Worm (Caenorhabditis elegans) whole organism, early embryonic: ENCODE results near the gene ugt-50.

ENCODE experiments used
- B0310.2 ChIP-seq: sonication (generic microtip); optimal IDR thresholded peaks from 2 replicates; lab custom pipeline; 2016; ENCODE audit warnings: mild to moderate bottlenecking, missing genetic modification characterization, missing compliant biosample characterization
- F13C5.2 ChIP-seq: sonication (generic microtip); optimal IDR thresholded peaks from 2 replicates; lab custom pipeline; 2017; ENCODE audit warnings: mild to moderate bottlenecking, missing genetic modification characterization, inconsistent platforms, missing compliant biosample characterization
- aly-1 ChIP-seq: sonication (generic microtip); optimal IDR thresholded peaks from 2 replicates; lab custom pipeline; 2016; ENCODE audit warnings: missing genetic modification characterization, missing compliant biosample characterization
- ama-1 ChIP-seq: fragments of 150-350 bp; optimal IDR thresholded peaks from 2 replicates; lab custom pipeline; 2014
- ceh-13 ChIP-seq: fragments of 200-800 bp; sonication (Bioruptor generic); optimal IDR thresholded peaks from 2 replicates; lab custom pipeline; 2018; ENCODE audit warnings: mild to moderate bottlenecking, missing genetic modification characterization, missing compliant biosample characterization
- ceh-36 ChIP-seq: sonication (generic microtip); optimal IDR thresholded peaks from 2 replicates; lab custom pipeline; 2016; ENCODE audit warnings: missing genetic modification characterization, inconsistent platforms, missing compliant biosample characterization
- ets-7 ChIP-seq: sonication (generic microtip); optimal IDR thresholded peaks from 2 replicates; lab custom pipeline; 2016; ENCODE audit warnings: missing genotype, missing genetic modification characterization, missing compliant biosample characterization
- flt-1 ChIP-seq: fragments of 200-800 bp; sonication (Bioruptor generic); IDR thresholded peaks from 2 replicates; pipeline ENCODE4 v1.3.6; 2022; ENCODE audit warnings: missing genetic modification characterization, missing compliant biosample characterization
- hmbx-1 ChIP-seq: sonication (generic microtip); optimal IDR thresholded peaks from 2 replicates; lab custom pipeline; 2016; ENCODE audit warnings: mild to moderate bottlenecking, missing genetic modification characterization, missing compliant biosample characterization
- hmg-4 ChIP-seq: fragments of 200-800 bp; sonication (Bioruptor generic); optimal IDR thresholded peaks from 2 replicates; lab custom pipeline; 2018; ENCODE audit warnings: mild to moderate bottlenecking, missing genetic modification characterization, missing compliant biosample characterization
- hnd-1 ChIP-seq: sonication (generic microtip); optimal IDR thresholded peaks from 2 replicates; lab custom pipeline; 2016; ENCODE audit warnings: missing genetic modification characterization, missing compliant biosample characterization
- pes-1 ChIP-seq: fragments of 200-800 bp; sonication (Bioruptor generic); IDR thresholded peaks from 2 replicates; pipeline ENCODE4 v1.3.6; 2022; ENCODE audit warnings: missing genetic modification reagents, missing genetic modification characterization, missing compliant biosample characterization
- scrt-1 ChIP-seq: fragments of 200-800 bp; sonication (Bioruptor generic); IDR thresholded peaks from 2 replicates; pipeline ENCODE4 v1.3.6; 2022; ENCODE audit warnings: missing genetic modification characterization, missing compliant biosample characterization
- sea-1 ChIP-seq: fragments of 200-800 bp; sonication (Bioruptor generic); conservative IDR thresholded peaks from 2 replicates; pipeline ENCODE4 v1.3.6; 2022; ENCODE audit warnings: missing genetic modification characterization, missing compliant biosample characterization
- tbx-11 ChIP-seq: fragments of 200-800 bp; sonication (Bioruptor generic); IDR thresholded peaks from 2 replicates; pipeline ENCODE4 v1.3.6; 2022; ENCODE audit warnings: missing genetic modification characterization, missing compliant biosample characterization
- tbx-37 ChIP-seq: fragments of 200-800 bp; sonication (Bioruptor generic); conservative IDR thresholded peaks from 2 replicates; pipeline ENCODE4 v1.3.6; 2022; ENCODE audit warnings: missing genetic modification reagents, missing genetic modification characterization, missing compliant biosample characterization
- tra-4 ChIP-seq: sonication (generic microtip); optimal IDR thresholded peaks from 2 replicates; lab custom pipeline; 2017; ENCODE audit warnings: missing genetic modification characterization, missing compliant biosample characterization

The ugt-50 gene

ce11 chrX:12691306-12691705, at the start of gene ugt-50:
Gene ugt-50, plus strand, starts transcription at chrX:12691573.
- TF ChIP-seq ceh-13 (GFP tag; lab: Kevin White, UChicago) (no peak), ets-7 (no peak), B0310.2 (tag; lab: Kevin White, UChicago) (no peak)

ce11 chrX:12642952-12643351, 48.4 kb upstream of the ugt-50 start:
- TF ChIP-seq pes-1 (GFP tag; lab: Robert Waterston, UW), result no peak
- no peak for TF ChIP-seq hmg-4 (GFP tag; lab: Kevin White, UChicago)
- no peak for TF ChIP-seq flt-1 (GFP tag; lab: Robert Waterston, UW)
- TF ChIP-seq hmbx-1 (tag; lab: Kevin White, UChicago), result no peak
- no peak for TF ChIP-seq F13C5.2
- no peak for TF ChIP-seq ceh-13 (GFP tag; lab: Kevin White, UChicago)
- TF ChIP-seq ets-7, result no peak

ce11 chrX:12645846-12646245, 45.5 kb upstream of the ugt-50 start:
- TF ChIP-seq ceh-36 (tag; lab: Kevin White, UChicago), result no peak
- TF ChIP-seq flt-1 (GFP tag; lab: Robert Waterston, UW), result no peak
- no peak for TF ChIP-seq F13C5.2
- no peak for TF ChIP-seq ama-1 (lab: Kevin White, UChicago)
- no peak for TF ChIP-seq hnd-1
- no peak for TF ChIP-seq tra-4 (tag; lab: Kevin White, UChicago)
- no peak for TF ChIP-seq aly-1 (tag; lab: Kevin White, UChicago)
- no peak for TF ChIP-seq ets-7
- TF ChIP-seq pes-1 (GFP tag; lab: Robert Waterston, UW), result no peak
- no peak for TF ChIP-seq sea-1 (GFP tag; lab: Robert Waterston, UW)
- no peak for TF ChIP-seq B0310.2 (tag; lab: Kevin White, UChicago)
- TF ChIP-seq tbx-37 (GFP tag; lab: Robert Waterston, UW), result no peak

ce11 chrX:12646546-12647167, 44.7 kb upstream of the ugt-50 start, which contains the start of gene zmp-5:
Gene zmp-5, plus strand, starts transcription at chrX:12647117.
- TF ChIP-seq ceh-36 (tag; lab: Kevin White, UChicago), result no peak
- no peak for TF ChIP-seq scrt-1
- TF ChIP-seq aly-1 (tag; lab: Kevin White, UChicago), result no peak
- TF ChIP-seq F13C5.2, result no peak
- no peak for TF ChIP-seq hmbx-1 (tag; lab: Kevin White, UChicago)
- TF ChIP-seq tbx-37 (GFP tag; lab: Robert Waterston, UW), result no peak
- TF ChIP-seq tbx-11 (GFP tag; lab: Robert Waterston, UW), result no peak

ce11 chrX:12655339-12655875, 36.0 kb upstream of the ugt-50 start:
- no peak for TF ChIP-seq ets-7
- no peak for TF ChIP-seq flt-1 (GFP tag; lab: Robert Waterston, UW)
- no peak for TF ChIP-seq tra-4 (tag; lab: Kevin White, UChicago)
- TF ChIP-seq ama-1 (lab: Kevin White, UChicago), result no peak

ce11 chrX:12656420-12657033, 34.8 kb upstream of the ugt-50 start:
- TF ChIP-seq pes-1 (GFP tag; lab: Robert Waterston, UW), result 0 out of 2 replicates have a peak, but pooled peaks have one; percentile 49
- no peak for TF ChIP-seq F13C5.2
- no peak for TF ChIP-seq ama-1 (lab: Kevin White, UChicago)

- TF ChIP-seq ama-1 (lab: Kevin White, UChicago), result no peak
These were observed 31.6 kb upstream of the ugt-50 start, which contains the start of gene C02B4.3 for ce11 chrX:12659814-12660213. Gene C02B4.3, minus strand, starts transcription at chrX:12659847.

ce11 chrX:12661091-12661526, 30.3 kb upstream of the ugt-50 start:
- peak; percentile 60 for TF ChIP-seq tbx-37 (GFP tag; lab: Robert Waterston, UW)
- peak; percentile 86 for TF ChIP-seq scrt-1
- peak; percentile 94 for TF ChIP-seq ceh-36 (tag; lab: Kevin White, UChicago)
- TF ChIP-seq ceh-13 (GFP tag; lab: Kevin White, UChicago), result peak; percentile 74
- no peak for TF ChIP-seq ama-1 (lab: Kevin White, UChicago)
- peak; percentile 71 for TF ChIP-seq hnd-1
- peak; percentile 93 for TF ChIP-seq hmg-4 (GFP tag; lab: Kevin White, UChicago)
- peak; percentile 82 for TF ChIP-seq flt-1 (GFP tag; lab: Robert Waterston, UW)
- TF ChIP-seq tbx-11 (GFP tag; lab: Robert Waterston, UW), result peak; percentile 84
- TF ChIP-seq F13C5.2, result peak; percentile 91
- TF ChIP-seq tra-4 (tag; lab: Kevin White, UChicago), result peak; percentile 78
- peak; percentile 90 for TF ChIP-seq pes-1 (GFP tag; lab: Robert Waterston, UW)
- peak; percentile 90 for TF ChIP-seq B0310.2 (tag; lab: Kevin White, UChicago)
- TF ChIP-seq ets-7, result peak; percentile 62
- TF ChIP-seq aly-1 (tag; lab: Kevin White, UChicago), result peak; percentile 97
- peak; percentile 74 for TF ChIP-seq hmbx-1 (tag; lab: Kevin White, UChicago)
- peak; percentile 94 for TF ChIP-seq sea-1 (GFP tag; lab: Robert Waterston, UW)
